Worm (Caenorhabditis elegans): ENCODE results near the gene K02D10.3.

K02D10.3 gene

ce11 chrIII:8799964-8800795 is 28.4 kb upstream of the K02D10.3 start, which contains the start of gene F54F2.6 (continued):
- TF ChIP-seq ztf-11 (tag; optimal IDR thresholded peaks at IDR 0.05) = no peak
- TF ChIP-seq nhr-10 (tag; optimal IDR thresholded peaks at IDR 0.05) = peak; percentile 15
- TF ChIP-seq F44E2.7 (GFP tag; IDR thresholded peaks at IDR 0.05) = no peak
- TF ChIP-seq F49E8.2 (tag; optimal IDR thresholded peaks at IDR 0.05; ENCODE audit: borderline replicate concordance) = no peak
- TF ChIP-seq ceh-82 (tag; optimal IDR thresholded peaks at IDR 0.05) = no peak
- TF ChIP-seq nhr-11 (tag; optimal IDR thresholded peaks at IDR 0.05) = peak; percentile 81
- no peak for TF ChIP-seq cey-2 (tag; optimal IDR thresholded peaks at IDR 0.05; ENCODE audit: borderline replicate concordance, insufficient read depth)
- no peak for TF ChIP-seq duxl-1 (tag; optimal IDR thresholded peaks at IDR 0.05; ENCODE audit: poor library complexity)
- TF ChIP-seq nhr-76 (tag; optimal IDR thresholded peaks at IDR 0.05) = no peak
- TF ChIP-seq Y75B8A.6 (GFP tag; IDR thresholded peaks at IDR 0.05) = no peak
- TF ChIP-seq dmd-8 (GFP tag; IDR thresholded peaks at IDR 0.05) = peak; percentile 67; the same call in 1 of the 2 replicates
- TF ChIP-seq Y48G9A.11 (GFP tag; IDR thresholded peaks at IDR 0.05) = no peak
- no peak for TF ChIP-seq Y5F2A.4 (GFP tag; optimal IDR thresholded peaks at IDR 0.05)
- peak; percentile 65 to 85 for TF ChIP-seq hif-1 (tag; optimal IDR thresholded peaks at IDR 0.05)
- no peak for TF ChIP-seq aly-2 (tag; optimal IDR thresholded peaks at IDR 0.05)
- peak; percentile 98 for TF ChIP-seq hlh-11 (tag; optimal IDR thresholded peaks at IDR 0.05)
- TF ChIP-seq lir-3 (tag; optimal IDR thresholded peaks at IDR 0.05) = no peak
- no peak for TF ChIP-seq lin-39 (tag; optimal IDR thresholded peaks at IDR 0.05)
- TF ChIP-seq tag-97 (GFP tag; IDR thresholded peaks at IDR 0.05) = 0 out of 2 replicates have a peak, but pooled peaks have one; percentile 32
- no peak for TF ChIP-seq zfp-3 (GFP tag; conservative IDR thresholded peaks at IDR 0.05)
- TF ChIP-seq skn-1 (tag; optimal IDR thresholded peaks at IDR 0.05) = no peak
- TF ChIP-seq F26F4.8 (GFP tag; conservative IDR thresholded peaks at IDR 0.05) = no peak
- TF ChIP-seq rbr-2 (tag; optimal IDR thresholded peaks at IDR 0.05) = peak; percentile 93
- peak; percentile 75 for TF ChIP-seq T26A8.4 (GFP tag; IDR thresholded peaks at IDR 0.05)
- TF ChIP-seq madf-9 (GFP tag; conservative IDR thresholded peaks at IDR 0.05) = 0 out of 2 replicates have a peak, but pooled peaks have one; percentile 4
- peak; percentile 56 for TF ChIP-seq lin-38 (GFP tag; IDR thresholded peaks at IDR 0.05)
- no peak for TF ChIP-seq R02D3.7 (tag; optimal IDR thresholded peaks at IDR 0.05)
- peak; percentile 77 for TF ChIP-seq hmg-1.1 (GFP tag; IDR thresholded peaks at IDR 0.05)
- peak; percentile 65 for TF ChIP-seq nhr-28 (tag; optimal IDR thresholded peaks at IDR 0.05)
- TF ChIP-seq nhr-6 (tag; optimal IDR thresholded peaks at IDR 0.05) = peak; percentile 82
- no peak for TF ChIP-seq daf-8 (GFP tag; IDR thresholded peaks at IDR 0.05)
- peak; percentile 69 for TF ChIP-seq mes-2 (tag; optimal IDR thresholded peaks at IDR 0.05; ENCODE audit: poor library complexity, severe bottlenecking)
- no peak for TF ChIP-seq nhr-41 (GFP tag; IDR thresholded peaks at IDR 0.05)
- no peak for TF ChIP-seq php-3 (GFP tag; IDR thresholded peaks at IDR 0.05)
- peak; percentile 13 for TF ChIP-seq nhr-237 (tag; optimal IDR thresholded peaks at IDR 0.05)
- no peak for TF ChIP-seq lin-29 (GFP tag; IDR thresholded peaks at IDR 0.05)
- no peak for TF ChIP-seq vab-7 (GFP tag; IDR thresholded peaks at IDR 0.05)
- TF ChIP-seq madf-5 (GFP tag; IDR thresholded peaks at IDR 0.05) = no peak
- peak; percentile 10 for TF ChIP-seq spr-3 (GFP tag; optimal IDR thresholded peaks at IDR 0.05)
- peak; percentile 58 for TF ChIP-seq lin-1 (GFP tag; IDR thresholded peaks at IDR 0.05)
- TF ChIP-seq mxl-3 (GFP tag; optimal IDR thresholded peaks at IDR 0.05) = peak; percentile 89
- TF ChIP-seq ceh-62 (tag; optimal IDR thresholded peaks at IDR 0.05) = no peak
- TF ChIP-seq dve-1 (tag; optimal IDR thresholded peaks at IDR 0.05; ENCODE audit: insufficient read depth) = peak; percentile 38
- no peak for TF ChIP-seq snpc-1.2 (GFP tag; IDR thresholded peaks at IDR 0.05)
- TF ChIP-seq mdt-29 (GFP tag; IDR thresholded peaks at IDR 0.05) = no peak; the same call in 1 of the 2 replicates
- peak; percentile 86 for TF ChIP-seq ceh-20 (GFP tag; IDR thresholded peaks at IDR 0.05)
- no peak for TF ChIP-seq Y105C5A.15 (GFP tag; IDR thresholded peaks at IDR 0.05)
- peak; percentile 15; the same call in 1 of the 2 replicates for TF ChIP-seq saeg-2 (GFP tag; IDR thresholded peaks at IDR 0.05)

All from whole organism, L4 larva.